Worm (Caenorhabditis elegans) whole organism, L1 larva: ENCODE data around the gene enpl-1.

Experiments
- Y116A8C.19 ChIP-seq: sonication (generic microtip); optimal IDR thresholded peaks from 2 replicates; lab custom pipeline; 2016; ENCODE audit warnings: missing compliant biosample characterization, missing genetic modification characterization, borderline replicate concordance
- aha-1 ChIP-seq: fragments of 150-350 bp; optimal IDR thresholded peaks from 2 replicates; lab custom pipeline; 2014; ENCODE audit warnings: missing biosample characterization, missing genetic modification characterization
- aly-2 ChIP-seq: fragments of 150-350 bp; optimal IDR thresholded peaks from 2 replicates; lab custom pipeline; 2014; ENCODE audit warnings: missing biosample characterization, missing genetic modification characterization
- ama-1 ChIP-seq: fragments of 150-350 bp; optimal IDR thresholded peaks from 2 replicates; lab custom pipeline; 2014
- blmp-1 ChIP-seq: fragments of 150-350 bp; optimal IDR thresholded peaks from 2 replicates; lab custom pipeline; 2014; ENCODE audit warnings: missing biosample characterization, missing genetic modification characterization
- ceh-88 ChIP-seq: fragments of 200-800 bp; sonication (Bioruptor generic); IDR thresholded peaks from 2 replicates; pipeline ENCODE4 v1.3.6; 2022; ENCODE audit warnings: missing genetic modification characterization, missing compliant biosample characterization
- ceh-90 ChIP-seq: sonication (generic microtip); optimal IDR thresholded peaks from 2 replicates; lab custom pipeline; 2016; ENCODE audit warnings: missing genetic modification characterization, missing compliant biosample characterization
- efl-3 ChIP-seq: fragments of 200-800 bp; sonication (Bioruptor generic); optimal IDR thresholded peaks from 2 replicates; lab custom pipeline; 2018; ENCODE audit warnings: mild to moderate bottlenecking, missing genetic modification characterization, missing compliant biosample characterization
- egl-13 ChIP-seq: sonication (generic microtip); optimal IDR thresholded peaks from 2 replicates; lab custom pipeline; 2016; ENCODE audit warnings: missing genotype, missing genetic modification reagents, missing genetic modification characterization, missing compliant biosample characterization
- elt-2 ChIP-seq: sonication (generic microtip); optimal IDR thresholded peaks from 2 replicates; lab custom pipeline; 2016; ENCODE audit warnings: missing genetic modification characterization, mild to moderate bottlenecking, inconsistent platforms, missing compliant biosample characterization, missing genetic modification reagents
- elt-3 ChIP-seq, 6 experiments: fragments of 150-350 bp in 1 of 6; sonication (generic microtip); optimal IDR thresholded peaks; 2 replicates each; lab custom pipeline; 2017 to 2018; ENCODE audit warnings: missing biosample characterization in 6 of 6, missing genetic modification characterization in 6 of 6, inconsistent platforms in 1 of 6
- fkh-10 ChIP-seq: sonication (generic microtip); optimal IDR thresholded peaks from 2 replicates; lab custom pipeline; 2017; ENCODE audit warnings: missing biosample characterization, missing genetic modification reagents, missing genetic modification characterization
- fkh-8 ChIP-seq: sonication (generic microtip); optimal IDR thresholded peaks from 2 replicates; lab custom pipeline; 2016; ENCODE audit warnings: mild to moderate bottlenecking, missing genetic modification characterization, missing compliant biosample characterization
- grh-1 ChIP-seq: fragments of 200-800 bp; sonication (Bioruptor generic); IDR thresholded peaks from 2 replicates; pipeline ENCODE4 v1.3.6; 2022; ENCODE audit warnings: missing genetic modification reagents, missing genetic modification characterization, missing compliant biosample characterization
- lin-14 ChIP-seq: fragments of 200-800 bp; sonication (Bioruptor generic); optimal IDR thresholded peaks from 2 replicates; lab custom pipeline; 2018; ENCODE audit warnings: mild to moderate bottlenecking, missing genetic modification characterization, moderate library complexity, missing compliant biosample characterization
- lin-35 ChIP-seq, 2 experiments: fragments of 150-350 bp; optimal IDR thresholded peaks; 2 replicates each; lab custom pipeline; 2014; ENCODE audit warnings: missing biosample characterization in 2 of 2, missing genetic modification characterization in 2 of 2, missing genetic modification reagents in 2 of 2
- lin-39 ChIP-seq: fragments of 150-350 bp; optimal IDR thresholded peaks from 2 replicates; lab custom pipeline; 2014; ENCODE audit warnings: missing biosample characterization, missing genetic modification reagents, missing genetic modification characterization
- lsy-2 ChIP-seq, 2 experiments: fragments of 150-350 bp; optimal IDR thresholded peaks; 2 replicates each; lab custom pipeline; 2014; ENCODE audit warnings: missing biosample characterization in 2 of 2, missing genetic modification characterization in 2 of 2
- mdl-1 ChIP-seq, 2 experiments: fragments of 150-350 bp; optimal IDR thresholded peaks; 2 replicates each; lab custom pipeline; 2014 to 2017; ENCODE audit warnings: missing biosample characterization in 2 of 2, missing genetic modification characterization in 2 of 2, inconsistent platforms in 1 of 2
- mef-2 ChIP-seq: fragments of 150-350 bp; optimal IDR thresholded peaks from 2 replicates; lab custom pipeline; 2014; ENCODE audit warnings: missing biosample characterization, missing genetic modification characterization
- nhr-12 ChIP-seq: sonication (generic microtip); optimal IDR thresholded peaks from 2 replicates; lab custom pipeline; 2017; ENCODE audit warnings: missing biosample characterization, missing genetic modification characterization
- nhr-20 ChIP-seq: sonication (generic microtip); optimal IDR thresholded peaks from 2 replicates; lab custom pipeline; 2016; ENCODE audit warnings: mild to moderate bottlenecking, missing genetic modification characterization, missing compliant biosample characterization
- nhr-47 ChIP-seq: sonication (generic microtip); optimal IDR thresholded peaks from 2 replicates; lab custom pipeline; 2016; ENCODE audit warnings: mild to moderate bottlenecking, missing genetic modification characterization, moderate library complexity, missing compliant biosample characterization
- nhr-71 ChIP-seq: sonication (generic microtip); optimal IDR thresholded peaks from 2 replicates; lab custom pipeline; 2016; ENCODE audit warnings: mild to moderate bottlenecking, missing genetic modification characterization, moderate library complexity, missing compliant biosample characterization
- nhr-76 ChIP-seq: sonication (generic microtip); optimal IDR thresholded peaks from 2 replicates; lab custom pipeline; 2017; ENCODE audit warnings: missing biosample characterization, missing genetic modification characterization
- nhr-84 ChIP-seq: sonication (generic microtip); optimal IDR thresholded peaks from 2 replicates; lab custom pipeline; 2017; ENCODE audit warnings: missing biosample characterization, missing genetic modification characterization
- nhr-90 ChIP-seq: sonication (generic microtip); optimal IDR thresholded peaks from 2 replicates; lab custom pipeline; 2016; ENCODE audit warnings: mild to moderate bottlenecking, missing genetic modification characterization, missing compliant biosample characterization; ENCODE audit not compliant: poor library complexity
- pqm-1 ChIP-seq: sonication (generic microtip); optimal IDR thresholded peaks from 3 replicates; lab custom pipeline; 2017; ENCODE audit warnings: missing biosample characterization, missing genetic modification characterization
- rnt-1 ChIP-seq: sonication (generic microtip); optimal IDR thresholded peaks from 2 replicates; lab custom pipeline; 2016; ENCODE audit warnings: mild to moderate bottlenecking, missing genetic modification characterization, moderate library complexity, missing compliant biosample characterization
- snu-23 ChIP-seq: sonication (generic microtip); optimal IDR thresholded peaks from 2 replicates; lab custom pipeline; 2016; ENCODE audit warnings: missing genetic modification characterization, missing compliant biosample characterization
- sup-37 ChIP-seq: fragments of 200-800 bp; sonication (Bioruptor generic); optimal IDR thresholded peaks from 2 replicates; lab custom pipeline; 2018; ENCODE audit warnings: mild to moderate bottlenecking, missing genetic modification characterization, missing compliant biosample characterization
- unc-86 ChIP-seq: sonication (generic microtip); optimal IDR thresholded peaks from 2 replicates; lab custom pipeline; 2016; ENCODE audit warnings: missing genetic modification characterization, missing compliant biosample characterization
- unc-98 ChIP-seq: fragments of 200-800 bp; sonication (Bioruptor generic); IDR thresholded peaks from 2 replicates; pipeline ENCODE4 v1.3.6; 2022; ENCODE audit warnings: missing genetic modification characterization, missing compliant biosample characterization
- zag-1 ChIP-seq: fragments of 150-350 bp; optimal IDR thresholded peaks from 2 replicates; lab custom pipeline; 2014; ENCODE audit warnings: missing biosample characterization, missing genetic modification characterization
- ztf-4 ChIP-seq: fragments of 150-350 bp; optimal IDR thresholded peaks from 2 replicates; lab custom pipeline; 2014; ENCODE audit warnings: missing biosample characterization, missing genetic modification characterization

enpl-1 gene

DNA sequence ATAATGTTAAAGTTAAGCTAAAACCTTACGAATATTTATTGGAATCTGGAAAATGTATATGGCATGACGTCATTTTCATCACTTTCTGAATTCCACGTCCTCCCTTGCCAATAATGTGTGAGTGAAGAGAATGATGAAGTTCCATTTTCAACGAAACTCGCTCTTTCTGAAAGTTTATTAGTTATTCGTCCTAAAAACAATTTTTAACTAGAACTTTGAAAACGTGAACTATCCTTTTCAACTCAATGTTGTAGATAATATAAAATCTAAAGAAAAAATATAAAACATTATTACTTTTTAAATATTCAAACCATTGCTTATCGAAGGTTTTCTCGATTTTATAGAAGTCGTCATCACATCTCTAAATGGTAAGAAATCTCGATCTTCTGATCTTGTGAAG, 29.6 kb upstream of the enpl-1 start, which contains the start of gene M7.7:
TSS of gene M7.7 (plus strand) at position 301 of the 400 bp plus-strand sequence.
- TF ChIP-seq rnt-1 (tag; lab: Kevin White, UChicago) (no peak), Y116A8C.19 (tag; lab: Kevin White, UChicago) (no peak), aly-2 (tag; lab: Kevin White, UChicago) (no peak), ztf-4 (no peak), nhr-47 (tag; lab: Kevin White, UChicago) (no peak), grh-1 (GFP tag; lab: Robert Waterston, UW) (no peak), blmp-1 (tag; lab: Kevin White, UChicago) (no peak), fkh-8 (tag; lab: Kevin White, UChicago) (no peak), aha-1 (tag; lab: Kevin White, UChicago) (no peak), sup-37 (GFP tag; lab: Kevin White, UChicago) (no peak), ceh-88 (GFP tag; lab: Robert Waterston, UW) (no peak), elt-2 (no peak), ama-1 (lab: Kevin White, UChicago) (no peak), egl-13 (tag; lab: Kevin White, UChicago) (no peak), lin-39 (tag; lab: Kevin White, UChicago) (no peak), nhr-90 (no peak), nhr-76 (no peak)

DNA sequence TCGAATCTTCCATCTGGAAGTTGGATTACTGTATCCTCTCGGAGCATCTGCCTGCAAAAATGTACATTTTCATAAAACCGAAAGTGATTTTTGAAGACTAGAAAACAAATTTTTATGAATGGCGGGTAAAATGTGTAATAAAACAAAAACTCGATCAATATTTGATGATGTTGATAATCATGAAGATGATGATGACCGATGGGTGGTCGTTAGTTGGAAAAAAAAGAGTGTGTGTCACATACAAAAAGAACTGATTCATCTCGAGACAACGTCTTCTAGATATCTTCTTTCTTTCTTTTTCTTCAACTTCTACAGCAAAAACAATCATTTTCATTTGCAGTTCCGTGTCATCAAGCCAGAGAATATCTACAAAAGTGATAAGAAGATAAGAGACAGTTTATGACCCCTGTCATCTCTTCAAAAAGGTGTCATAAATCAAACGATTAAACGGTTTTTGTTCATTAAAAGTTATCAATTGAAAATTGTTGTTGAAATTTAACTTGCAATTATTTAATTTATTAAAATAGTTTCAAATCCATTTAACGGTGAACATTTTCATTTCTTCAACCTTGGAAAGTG, 26.5 kb upstream of the enpl-1 start, which contains the start of gene bcc-1:
TSS of gene bcc-1 (minus strand) at position 51 of the 579 bp plus-strand sequence.
- TF ChIP-seq elt-3 (tag; optimal IDR thresholded peaks at IDR 0.05; lab: Kevin White, UChicago) (peak in 5 of 6 experiments; percentile 31 to 95 (median 81)), blmp-1 (tag; lab: Kevin White, UChicago) (peak; percentile 54), ama-1 (lab: Kevin White, UChicago) (no peak), lsy-2 (tag; optimal IDR thresholded peaks at IDR 0.05; lab: Kevin White, UChicago) (peak in 1 of 2 experiments; percentile 37), snu-23 (peak; percentile 32), nhr-71 (tag; lab: Kevin White, UChicago) (peak; percentile 31), nhr-20 (tag; lab: Kevin White, UChicago) (peak; percentile 51), nhr-90 (peak; percentile 12), unc-98 (GFP tag; lab: Robert Waterston, UW) (no peak), nhr-12 (tag; lab: Kevin White, UChicago) (no peak), ceh-90 (no peak), lin-35 (GFP tag; optimal IDR thresholded peaks at IDR 0.05; lab: Kevin White, UChicago) (peak in 1 of 2 experiments; percentile 34)

DNA sequence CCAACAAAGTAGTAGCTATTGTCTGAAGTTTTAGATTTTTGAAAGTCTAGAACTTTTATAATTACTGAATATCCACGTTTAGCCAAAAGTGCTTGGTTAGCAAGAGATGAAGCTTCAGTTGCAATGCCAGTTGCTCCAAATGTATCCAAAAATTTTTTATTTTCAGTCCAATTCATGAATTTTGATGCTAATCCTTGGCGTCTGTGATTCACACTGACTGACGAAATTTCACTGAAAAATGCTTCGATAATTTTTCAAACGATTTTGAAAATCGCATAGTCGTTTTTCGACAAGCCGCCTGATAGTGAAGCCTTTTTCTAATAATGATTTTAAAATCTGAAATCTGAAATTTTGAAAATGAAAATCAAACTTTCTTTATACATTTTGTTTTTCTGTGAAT, 25.0 kb upstream of the enpl-1 start:
- TF ChIP-seq efl-3 = no peak
- no peak for TF ChIP-seq lsy-2 (tag; optimal IDR thresholded peaks at IDR 0.05; lab: Kevin White, UChicago)
- no peak for TF ChIP-seq nhr-71 (tag; lab: Kevin White, UChicago)
- TF ChIP-seq nhr-84 (tag; lab: Kevin White, UChicago) = no peak
- TF ChIP-seq pqm-1 = no peak
- TF ChIP-seq mdl-1 (tag; optimal IDR thresholded peaks at IDR 0.05; lab: Kevin White, UChicago) = no peak
- TF ChIP-seq mef-2 (tag; lab: Kevin White, UChicago) = no peak

DNA sequence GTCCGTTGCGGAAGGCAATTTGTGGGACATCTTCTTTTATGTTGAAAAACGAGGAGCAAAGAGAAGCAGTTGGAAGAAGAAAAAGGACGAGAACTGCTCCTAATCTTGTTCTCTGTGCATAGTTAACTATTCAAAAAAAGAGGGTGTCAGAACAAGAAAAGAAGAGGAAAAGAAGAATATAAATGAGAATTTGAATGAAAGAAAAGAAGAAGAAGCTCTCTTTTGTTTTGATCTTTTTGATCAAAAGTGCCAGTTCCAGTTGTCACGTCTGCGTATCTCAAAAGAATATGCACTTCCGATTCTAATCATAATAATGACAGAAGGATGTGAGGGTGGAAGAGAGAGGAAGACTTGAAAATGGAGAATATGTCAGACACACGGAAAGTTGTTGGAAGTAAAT, 24.1 kb upstream of the enpl-1 start, which contains the start of gene M7.8:
TSS of gene M7.8 (minus strand) at position 112 of the 400 bp plus-strand sequence.
- no peak for TF ChIP-seq grh-1 (GFP tag; lab: Robert Waterston, UW)
- TF ChIP-seq fkh-10 = peak; percentile 78
- TF ChIP-seq zag-1 (tag; lab: Kevin White, UChicago) = peak; percentile 88
- peak; percentile 79 for TF ChIP-seq lin-14
- peak; percentile 18 for TF ChIP-seq nhr-47 (tag; lab: Kevin White, UChicago)
- TF ChIP-seq unc-86 (tag; lab: Kevin White, UChicago) = peak; percentile 41
